Worm (Caenorhabditis elegans) whole organism, late embryonic: Measurements from ENCODE around the gene phat-7.

ENCODE experiments used
- ceh-24 ChIP-seq: sonication (generic microtip); optimal IDR thresholded peaks from 2 replicates; lab custom pipeline; 2016; ENCODE audit warnings: mild to moderate bottlenecking, missing genetic modification characterization, missing compliant biosample characterization
- elt-4 ChIP-seq: sonication (generic microtip); optimal IDR thresholded peaks from 2 replicates; lab custom pipeline; 2016; ENCODE audit warnings: missing genetic modification characterization, missing compliant biosample characterization
- eyg-1 ChIP-seq: sonication (generic microtip); optimal IDR thresholded peaks from 2 replicates; lab custom pipeline; 2016; ENCODE audit warnings: missing genotype, missing genetic modification characterization, missing compliant biosample characterization
- fkh-10 ChIP-seq: fragments of 150-350 bp; optimal IDR thresholded peaks from 2 replicates; lab custom pipeline; 2014; ENCODE audit warnings: missing biosample characterization, missing genetic modification reagents, missing genetic modification characterization
- hlh-13 ChIP-seq: fragments of 200-800 bp; sonication (Bioruptor generic); optimal IDR thresholded peaks from 2 replicates; lab custom pipeline; 2018; ENCODE audit warnings: mild to moderate bottlenecking, missing genetic modification characterization, missing compliant biosample characterization
- hlh-8 ChIP-seq: sonication (generic microtip); optimal IDR thresholded peaks from 2 replicates; lab custom pipeline; 2016; ENCODE audit warnings: missing genotype, missing genetic modification characterization, missing compliant biosample characterization
- odd-2 ChIP-seq: sonication (generic microtip); optimal IDR thresholded peaks from 2 replicates; lab custom pipeline; 2017; ENCODE audit warnings: antibody characterized with exemption, mild to moderate bottlenecking, missing genetic modification characterization, missing compliant biosample characterization
- pag-3 ChIP-seq: sonication (generic microtip); optimal IDR thresholded peaks from 2 replicates; lab custom pipeline; 2016; ENCODE audit warnings: missing compliant biosample characterization, missing genetic modification characterization, borderline replicate concordance
- sdc-2 ChIP-seq: sonication (generic microtip); optimal IDR thresholded peaks from 2 replicates; lab custom pipeline; 2016; ENCODE audit warnings: missing genotype, missing genetic modification characterization, missing compliant biosample characterization
- sox-4 ChIP-seq: sonication (generic microtip); optimal IDR thresholded peaks from 2 replicates; lab custom pipeline; 2017; ENCODE audit warnings: mild to moderate bottlenecking, missing genetic modification characterization, inconsistent platforms, missing compliant biosample characterization
- tbx-2 ChIP-seq: sonication (generic microtip); optimal IDR thresholded peaks from 2 replicates; lab custom pipeline; 2016; ENCODE audit warnings: missing genetic modification characterization, missing compliant biosample characterization

DNA sequence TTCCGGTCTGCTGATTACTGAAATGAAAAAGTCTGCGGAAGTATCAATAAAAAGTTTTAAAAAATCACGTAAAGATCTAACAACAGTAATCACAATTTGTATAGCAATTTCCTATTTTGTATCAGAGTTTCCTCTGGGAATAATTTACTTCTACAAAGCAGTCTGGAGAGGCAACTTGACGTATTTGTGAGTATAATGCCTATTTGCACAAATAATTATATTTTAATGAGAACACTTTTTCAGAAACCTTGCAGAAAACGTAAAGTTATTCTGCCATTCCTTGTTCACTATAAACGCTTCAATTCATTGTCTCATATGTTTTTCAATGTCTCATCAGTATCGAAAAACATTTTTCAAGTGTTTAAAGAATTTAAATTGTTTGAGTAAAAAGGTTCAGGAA lies 27.6 kb upstream of the phat-7 start:
- TF ChIP-seq sdc-2 (no peak), tbx-2 (tag; lab: Kevin White, UChicago) (no peak), elt-4 (no peak), pag-3 (tag; lab: Kevin White, UChicago) (no peak), ceh-24 (tag; lab: Kevin White, UChicago) (no peak), fkh-10 (GFP tag; lab: Kevin White, UChicago) (no peak), odd-2 (tag; lab: Kevin White, UChicago) (no peak), hlh-13 (GFP tag; lab: Kevin White, UChicago) (no peak), sox-4 (tag; lab: Kevin White, UChicago) (no peak), hlh-8 (tag; lab: Kevin White, UChicago) (no peak), eyg-1 (tag; lab: Kevin White, UChicago) (no peak)
